Fruit fly (Drosophila melanogaster): ENCODE results near the gene CG7692.

DNA sequence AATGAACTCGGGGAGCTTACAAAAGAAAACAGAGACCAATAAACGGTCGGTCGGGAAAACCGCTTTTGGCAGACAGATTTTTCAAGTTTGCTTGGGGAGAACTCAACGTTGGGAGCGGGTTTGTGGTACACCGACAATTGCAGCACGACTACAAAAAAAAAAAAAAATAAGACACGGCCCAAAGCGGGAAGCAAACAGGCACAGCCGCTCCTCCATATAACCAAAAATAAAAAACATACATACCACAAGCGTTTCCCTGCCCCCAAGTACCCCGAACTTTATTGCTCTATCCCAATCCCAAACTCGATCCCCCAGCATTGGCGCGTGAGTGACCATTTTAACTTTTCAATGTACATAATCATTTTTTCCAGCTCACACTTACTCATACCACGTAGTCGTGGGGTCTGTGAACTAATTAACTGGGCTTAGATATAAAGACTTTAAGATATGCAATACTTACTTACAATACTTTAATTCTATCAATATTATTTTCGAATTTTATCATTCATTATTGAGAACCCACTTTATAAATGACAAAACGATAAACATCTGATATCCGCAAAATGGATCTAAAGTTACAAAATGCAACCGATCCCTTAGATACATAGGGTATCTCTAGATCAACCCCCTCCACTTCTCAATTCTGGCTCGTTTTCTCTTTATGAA is 23.5 kb downstream of the CG7692 start:
- TF ChIP-seq dmrt99B (tag; optimal IDR thresholded peaks at IDR 0.05) (no peak), CG13624 (GFP tag; optimal IDR thresholded peaks at IDR 0.05) (no peak), CG3281 (GFP tag; optimal IDR thresholded peaks at IDR 0.05) (no peak), ems (GFP tag; optimal IDR thresholded peaks at IDR 0.05) (no peak), HHEX (GFP tag; optimal IDR thresholded peaks at IDR 0.05) (no peak), CG10979 (tag; optimal IDR thresholded peaks at IDR 0.05) (no peak), CG13424 (tag; optimal IDR thresholded peaks at IDR 0.05) (no peak), CG18262 (tag; optimal IDR thresholded peaks at IDR 0.05) (no peak), pum (GFP tag; optimal IDR thresholded peaks at IDR 0.05) (no peak), CG10274 (GFP tag; optimal IDR thresholded peaks at IDR 0.05) (no peak), BEAF-32 (GFP tag; optimal IDR thresholded peaks at IDR 0.05) (no peak), CG8290 (GFP tag; optimal IDR thresholded peaks at IDR 0.05) (no peak), CG8290 (tag; optimal IDR thresholded peaks at IDR 0.05) (no peak), PHDP (tag; optimal IDR thresholded peaks at IDR 0.05) (no peak)

All from whole organism, embryonic.